Comparison of ENCODE assay signal across 1 fruit fly cellular context in genomic region chr3R:16673184-16673583, dm6.
TF ChIP-seq lines count a peak whose summit lies in the region.

No protein-coding gene starts in this region.

TF ChIP-seq in whole organism, embryonic, 481 proteins besides CTCF, POLR2A, EP300 and RAD21 (continued from another document):
- TF ChIP-seq chm (GFP tag; IDR thresholded peaks at IDR 0.05; lab: Robert Waterston, UW) (no peak), ab (GFP tag; optimal IDR thresholded peaks at IDR 0.05; lab: Kevin White, UChicago) (no peak), dmrt11E (tag; optimal IDR thresholded peaks at IDR 0.05; lab: Kevin White, UChicago) (peak; percentile 49), oc (tag; optimal IDR thresholded peaks at IDR 0.05; lab: Kevin White, UChicago) (no peak), CG1602 (GFP tag; optimal IDR thresholded peaks at IDR 0.05; lab: Kevin White, UChicago) (no peak), CoRest (tag; optimal IDR thresholded peaks at IDR 0.05; lab: Kevin White, UChicago) (peak; percentile 9), CG11695 (GFP tag; IDR thresholded peaks at IDR 0.05; lab: Robert Waterston, UW) (0 out of 3 replicates have a peak, but pooled peaks have one; percentile 50), dpn (GFP tag; optimal IDR thresholded peaks at IDR 0.05; lab: Kevin White, UChicago) (peak in 1 of 2 experiments; percentile 5), CG4328 (GFP tag; optimal IDR thresholded peaks at IDR 0.05; lab: Kevin White, UChicago) (no peak), CG6654 (GFP tag; optimal IDR thresholded peaks at IDR 0.05; lab: Kevin White, UChicago) (no peak), CG14710 (tag; optimal IDR thresholded peaks at IDR 0.05; lab: Kevin White, UChicago) (peak; percentile 30), toy (GFP tag; IDR thresholded peaks at IDR 0.05; lab: Robert Waterston, UW) (no peak), CG10979 (tag; optimal IDR thresholded peaks at IDR 0.05; lab: Kevin White, UChicago) (peak; percentile 33), CG4707 (GFP tag; optimal IDR thresholded peaks at IDR 0.05; lab: Kevin White, UChicago) (no peak), Optix (GFP tag; IDR thresholded peaks at IDR 0.05; lab: Robert Waterston, UW) (peak; percentile 13; the same call in 1 of the 3 replicates), CG15514 (GFP tag; optimal IDR thresholded peaks at IDR 0.05; lab: Kevin White, UChicago) (no peak), row (GFP tag; IDR thresholded peaks at IDR 0.05; lab: Robert Waterston, UW) (peak; percentile 41; the same call in 1 of the 3 replicates), CG18262 (tag; optimal IDR thresholded peaks at IDR 0.05; lab: Kevin White, UChicago) (peak; percentile 29), HLH3B (GFP tag; IDR thresholded peaks at IDR 0.05; lab: Robert Waterston, UW) (0 out of 2 replicates have a peak, but pooled peaks have one; percentile 15), ara (GFP tag; IDR thresholded peaks at IDR 0.05; lab: Robert Waterston, UW) (peak; percentile 64), pan (optimal IDR thresholded peaks at IDR 0.05; lab: Kevin White, UChicago) (no peak), pan (GFP tag; optimal IDR thresholded peaks at IDR 0.05 in 1 of 2, IDR thresholded peaks at IDR 0.05 in 1 of 2) (peak in 1 of 2 experiments; percentile 6), CG6689 (GFP tag; IDR thresholded peaks at IDR 0.05; lab: Robert Waterston, UW) (peak; percentile 31; the same call in 1 of the 2 replicates), az2 (GFP tag; optimal IDR thresholded peaks at IDR 0.05; lab: Kevin White, UChicago) (peak; percentile 14), CG4424 (GFP tag; optimal IDR thresholded peaks at IDR 0.05; lab: Kevin White, UChicago) (peak; percentile 12), zen (tag; optimal IDR thresholded peaks at IDR 0.05; lab: Kevin White, UChicago) (peak; percentile 58), fd96Cb (tag; optimal IDR thresholded peaks at IDR 0.05; lab: Kevin White, UChicago) (peak; percentile 5), Chrac-16 (GFP tag; optimal IDR thresholded peaks at IDR 0.05; lab: Kevin White, UChicago) (peak; percentile 7), phol (tag; optimal IDR thresholded peaks at IDR 0.05; lab: Kevin White, UChicago) (peak; percentile 37), CG10654 (GFP tag; optimal IDR thresholded peaks at IDR 0.05; lab: Kevin White, UChicago) (no peak), eve (GFP tag; optimal IDR thresholded peaks at IDR 0.05; lab: Kevin White, UChicago) (no peak), CG10431 (GFP tag; optimal IDR thresholded peaks at IDR 0.05; lab: Kevin White, UChicago) (no peak), lmd (GFP tag; IDR thresholded peaks at IDR 0.05; lab: Robert Waterston, UW) (0 out of 2 replicates have a peak, but pooled peaks have one; percentile 18), Ssrp (tag; optimal IDR thresholded peaks at IDR 0.05; lab: Kevin White, UChicago) (peak; percentile 32), CG2889 (GFP tag; IDR thresholded peaks at IDR 0.05; lab: Robert Waterston, UW) (0 out of 3 replicates have a peak, but pooled peaks have one; percentile 34), CG5180 (GFP tag; optimal IDR thresholded peaks at IDR 0.05; lab: Kevin White, UChicago) (no peak), tin (GFP tag; optimal IDR thresholded peaks at IDR 0.05; lab: Kevin White, UChicago) (peak; percentile 8), sens-2 (GFP tag; IDR thresholded peaks at IDR 0.05; lab: Robert Waterston, UW) (0 out of 2 replicates have a peak, but pooled peaks have one; percentile 13), CG30431 (GFP tag; optimal IDR thresholded peaks at IDR 0.05; lab: Kevin White, UChicago) (peak; percentile 16), CG11456 (GFP tag; IDR thresholded peaks at IDR 0.05; lab: Robert Waterston, UW) (0 out of 3 replicates have a peak, but pooled peaks have one; percentile 44), tna (GFP tag; IDR thresholded peaks at IDR 0.05; lab: Robert Waterston, UW; ENCODE audit: partially characterized antibody) (no peak), CG17328 (GFP tag; IDR thresholded peaks at IDR 0.05; lab: Robert Waterston, UW) (peak; percentile 33; the same call in 1 of the 2 replicates), CG31441 (GFP tag; IDR thresholded peaks at IDR 0.05; lab: Robert Waterston, UW) (0 out of 2 replicates have a peak, but pooled peaks have one; percentile 29), CG9609 (GFP tag; optimal IDR thresholded peaks at IDR 0.05; lab: Kevin White, UChicago) (no peak), CG17361 (GFP tag; IDR thresholded peaks at IDR 0.05; lab: Robert Waterston, UW) (0 out of 3 replicates have a peak, but pooled peaks have one; percentile 17), CG9727 (GFP tag; optimal IDR thresholded peaks at IDR 0.05; lab: Kevin White, UChicago) (peak; percentile 13), CG17829 (tag; optimal IDR thresholded peaks at IDR 0.05; lab: Kevin White, UChicago) (peak; percentile 21), stc (GFP tag; IDR thresholded peaks at IDR 0.05; lab: Robert Waterston, UW) (peak; percentile 35; the same call in 1 of the 2 replicates), Dfd (GFP tag; optimal IDR thresholded peaks at IDR 0.05; lab: Kevin White, UChicago) (no peak), CG4404 (GFP tag; IDR thresholded peaks at IDR 0.05; lab: Robert Waterston, UW) (peak; percentile 24; the same call in 1 of the 2 replicates), CG2712 (tag; optimal IDR thresholded peaks at IDR 0.05; lab: Kevin White, UChicago) (peak; percentile 40), lola (GFP tag; optimal IDR thresholded peaks at IDR 0.05; lab: Kevin White, UChicago) (peak in 1 of 3 experiments; percentile 21), CG2875 (GFP tag; optimal IDR thresholded peaks at IDR 0.05; lab: Kevin White, UChicago) (no peak), Oli (tag; optimal IDR thresholded peaks at IDR 0.05; lab: Kevin White, UChicago) (peak; percentile 7), CG1603 (tag; optimal IDR thresholded peaks at IDR 0.05; lab: Kevin White, UChicago) (peak; percentile 40), dm (GFP tag; optimal IDR thresholded peaks at IDR 0.05; lab: Kevin White, UChicago) (no peak), zfh1 (GFP tag; IDR thresholded peaks at IDR 0.05; lab: Robert Waterston, UW) (peak; percentile 45; the same call in 1 of the 3 replicates), onecut (GFP tag; IDR thresholded peaks at IDR 0.05; lab: Robert Waterston, UW) (no peak), Dek (tag; optimal IDR thresholded peaks at IDR 0.05; lab: Kevin White, UChicago) (no peak), Sox102F (GFP tag; optimal IDR thresholded peaks at IDR 0.05; lab: Kevin White, UChicago) (peak; percentile 18)
TF ChIP-seq in whole organism, embryonic: peak in this region for 53.
